Worm (Caenorhabditis elegans) whole organism, young adult: ENCODE measurements around the gene spo-11.

Experiments used
- B0019.2 ChIP-seq: fragments of 200-800 bp; sonication (Bioruptor generic); conservative IDR thresholded peaks from 2 replicates; pipeline ENCODE4 v1.3.6; 2022; ENCODE audit warnings: missing genetic modification reagents, missing genetic modification characterization, missing compliant biosample characterization
- B0336.3 ChIP-seq: fragments of 200-800 bp; sonication (Bioruptor generic); IDR thresholded peaks from 2 replicates; pipeline ENCODE4 v1.3.6; 2022; ENCODE audit warnings: missing genetic modification characterization, missing compliant biosample characterization
- D2030.7 ChIP-seq: fragments of 200-800 bp; sonication (Bioruptor generic); IDR thresholded peaks from 2 replicates; pipeline ENCODE4 v1.3.6; 2022; ENCODE audit warnings: missing genetic modification reagents, missing genetic modification characterization, missing compliant biosample characterization
- F23B12.7 ChIP-seq: sonication (generic microtip); optimal IDR thresholded peaks from 2 replicates; lab custom pipeline; 2017; ENCODE audit warnings: missing genetic modification characterization, mild to moderate bottlenecking, missing compliant biosample characterization, antibody characterized with exemption, moderate library complexity; ENCODE audit not compliant: insufficient read depth
- F37B4.10 ChIP-seq: fragments of 200-800 bp; sonication (Bioruptor generic); IDR thresholded peaks from 2 replicates; pipeline ENCODE4 v1.3.6; 2022; ENCODE audit warnings: missing genetic modification characterization, missing compliant biosample characterization
- F52B5.7 ChIP-seq: sonication (generic microtip); optimal IDR thresholded peaks from 2 replicates; lab custom pipeline; 2016; ENCODE audit warnings: mild to moderate bottlenecking, missing genetic modification characterization, missing compliant biosample characterization
- K11D2.4 ChIP-seq: fragments of 200-800 bp; sonication (Bioruptor generic); IDR thresholded peaks from 2 replicates; pipeline ENCODE4 v1.3.6; 2022; ENCODE audit warnings: missing genetic modification reagents, missing genetic modification characterization, missing compliant biosample characterization
- Y56A3A.18 ChIP-seq: fragments of 200-800 bp; sonication (Bioruptor generic); IDR thresholded peaks from 2 replicates; pipeline ENCODE4 v1.3.6; 2022; ENCODE audit warnings: missing genetic modification reagents, missing genetic modification characterization, missing compliant biosample characterization
- Y79H2A.3 ChIP-seq: fragments of 200-800 bp; sonication (Bioruptor generic); conservative IDR thresholded peaks from 2 replicates; pipeline ENCODE4 v1.3.6; 2022; ENCODE audit warnings: missing genetic modification reagents, missing genetic modification characterization, missing compliant biosample characterization
- ZK185.1 ChIP-seq: sonication (generic microtip); optimal IDR thresholded peaks from 2 replicates; lab custom pipeline; 2016; ENCODE audit warnings: mild to moderate bottlenecking, missing genetic modification characterization, missing compliant biosample characterization; ENCODE audit not compliant: poor library complexity, severe bottlenecking
- aptf-2 ChIP-seq: fragments of 200-800 bp; sonication (Bioruptor generic); conservative IDR thresholded peaks from 2 replicates; pipeline ENCODE4 v1.3.6; 2022; ENCODE audit warnings: missing genetic modification reagents, missing genetic modification characterization, missing compliant biosample characterization
- atf-7 ChIP-seq: sonication (generic microtip); optimal IDR thresholded peaks from 2 replicates; lab custom pipeline; 2017; ENCODE audit warnings: mild to moderate bottlenecking, missing genetic modification characterization, missing compliant biosample characterization
- athp-1 ChIP-seq: sonication (generic microtip); optimal IDR thresholded peaks from 2 replicates; lab custom pipeline; 2017; ENCODE audit warnings: mild to moderate bottlenecking, missing genetic modification characterization, missing compliant biosample characterization
- attf-6 ChIP-seq: fragments of 200-800 bp; sonication (Bioruptor generic); IDR thresholded peaks from 2 replicates; pipeline ENCODE4 v1.3.6; 2022; ENCODE audit warnings: missing genetic modification reagents, missing genetic modification characterization, missing compliant biosample characterization
- bed-2 ChIP-seq: fragments of 200-800 bp; sonication (Bioruptor generic); IDR thresholded peaks from 2 replicates; pipeline ENCODE4 v1.3.6; 2022; ENCODE audit warnings: missing genetic modification reagents, missing genetic modification characterization, missing compliant biosample characterization
- cebp-1 ChIP-seq, 2 experiments: fragments of 200-800 bp in 1 of 2; sonication (Bioruptor generic) in 1 of 2; sonication (generic microtip) in 1 of 2; IDR thresholded peaks in 1 of 2; optimal IDR thresholded peaks in 1 of 2; 2 replicates each; pipeline versions ENCODE4 v1.3.6 to Lab custom; 2017 to 2022; ENCODE audit warnings: missing compliant biosample characterization in 2 of 2, missing genetic modification characterization in 2 of 2, mild to moderate bottlenecking in 1 of 2, missing genetic modification reagents in 1 of 2, moderate library complexity in 1 of 2
- ceh-58 ChIP-seq: fragments of 200-800 bp; sonication (Bioruptor generic); IDR thresholded peaks from 2 replicates; pipeline ENCODE4 v1.3.6; 2022; ENCODE audit warnings: missing genetic modification characterization, missing compliant biosample characterization
- chd-7 ChIP-seq: sonication (generic microtip); optimal IDR thresholded peaks from 2 replicates; lab custom pipeline; 2016; ENCODE audit warnings: mild to moderate bottlenecking, missing genetic modification characterization, moderate library complexity, missing compliant biosample characterization
- dpl-1 ChIP-seq: fragments of 150-350 bp; optimal IDR thresholded peaks from 2 replicates; lab custom pipeline; 2014; ENCODE audit warnings: missing biosample characterization, missing genetic modification reagents, missing genetic modification characterization
- egl-18 ChIP-seq: fragments of 200-800 bp; sonication (Bioruptor generic); IDR thresholded peaks from 2 replicates; pipeline ENCODE4 v1.3.6; 2022; ENCODE audit warnings: missing genetic modification reagents, missing genetic modification characterization, missing compliant biosample characterization
- egrh-3 ChIP-seq: fragments of 200-800 bp; sonication (Bioruptor generic); IDR thresholded peaks from 2 replicates; pipeline ENCODE4 v1.3.6; 2022; ENCODE audit warnings: missing genetic modification reagents, missing genetic modification characterization, missing compliant biosample characterization
- ekl-4 ChIP-seq: fragments of 200-800 bp; sonication (Bioruptor generic); IDR thresholded peaks from 2 replicates; pipeline ENCODE4 v1.3.6; 2022; ENCODE audit warnings: missing genetic modification reagents, missing genetic modification characterization, missing compliant biosample characterization
- ets-4 ChIP-seq: fragments of 200-800 bp; sonication (Bioruptor generic); optimal IDR thresholded peaks from 2 replicates; lab custom pipeline; 2018; ENCODE audit warnings: mild to moderate bottlenecking, missing genetic modification characterization, missing compliant biosample characterization
- hlh-26 ChIP-seq: fragments of 200-800 bp; sonication (Bioruptor generic); conservative IDR thresholded peaks from 2 replicates; pipeline ENCODE4 v1.3.6; 2022; ENCODE audit warnings: missing genetic modification reagents, missing genetic modification characterization, missing compliant biosample characterization
- hmg-1.2 ChIP-seq: fragments of 200-800 bp; sonication (Bioruptor generic); IDR thresholded peaks from 2 replicates; pipeline ENCODE4 v1.3.6; 2022; ENCODE audit warnings: missing genetic modification reagents, missing genetic modification characterization, missing compliant biosample characterization
- hmg-20 ChIP-seq: fragments of 200-800 bp; sonication (Bioruptor generic); IDR thresholded peaks from 2 replicates; pipeline ENCODE4 v1.3.6; 2022; ENCODE audit warnings: missing genetic modification reagents, missing genetic modification characterization, missing compliant biosample characterization
- lin-26 ChIP-seq: fragments of 200-800 bp; sonication (Bioruptor generic); IDR thresholded peaks from 2 replicates; pipeline ENCODE4 v1.3.6; 2022; ENCODE audit warnings: missing genetic modification reagents, missing genetic modification characterization, missing compliant biosample characterization
- lin-40 ChIP-seq: sonication (generic microtip); optimal IDR thresholded peaks from 2 replicates; lab custom pipeline; 2016; ENCODE audit warnings: missing genetic modification characterization, mild to moderate bottlenecking, missing compliant biosample characterization, missing genotype, missing genetic modification reagents
- lin-54 ChIP-seq: fragments of 200-800 bp; sonication (Bioruptor generic); optimal IDR thresholded peaks from 2 replicates; lab custom pipeline; 2018; ENCODE audit warnings: mild to moderate bottlenecking, missing genetic modification characterization, missing compliant biosample characterization
- lir-1 ChIP-seq: fragments of 200-800 bp; sonication (Bioruptor generic); conservative IDR thresholded peaks from 2 replicates; pipeline ENCODE4 v1.3.6; 2022; ENCODE audit warnings: missing genetic modification reagents, missing genetic modification characterization, missing compliant biosample characterization
- madf-3 ChIP-seq: fragments of 200-800 bp; sonication (Bioruptor generic); IDR thresholded peaks from 2 replicates; pipeline ENCODE4 v1.3.6; 2022; ENCODE audit warnings: missing genetic modification reagents, missing genetic modification characterization, missing compliant biosample characterization
- mcd-1 ChIP-seq: fragments of 200-800 bp; sonication (Bioruptor generic); IDR thresholded peaks from 2 replicates; pipeline ENCODE4 v1.3.6; 2022; ENCODE audit warnings: missing genetic modification reagents, missing genetic modification characterization, missing compliant biosample characterization
- nfya-2 ChIP-seq: fragments of 200-800 bp; sonication (Bioruptor generic); IDR thresholded peaks from 2 replicates; pipeline ENCODE4 v1.3.6; 2022; ENCODE audit warnings: missing genetic modification reagents, missing genetic modification characterization, missing compliant biosample characterization
- nhr-120 ChIP-seq: fragments of 200-800 bp; sonication (Bioruptor generic); IDR thresholded peaks from 2 replicates; pipeline ENCODE4 v1.3.6; 2022; ENCODE audit warnings: missing genetic modification characterization, missing compliant biosample characterization
- nhr-179 ChIP-seq: sonication (generic microtip); optimal IDR thresholded peaks from 2 replicates; lab custom pipeline; 2016; ENCODE audit warnings: mild to moderate bottlenecking, missing genetic modification characterization, missing compliant biosample characterization
- nhr-27 ChIP-seq: fragments of 200-800 bp; sonication (Bioruptor generic); optimal IDR thresholded peaks from 2 replicates; lab custom pipeline; 2018; ENCODE audit warnings: mild to moderate bottlenecking, missing genetic modification characterization, moderate library complexity, missing compliant biosample characterization
- nhr-90 ChIP-seq: sonication (generic microtip); optimal IDR thresholded peaks from 2 replicates; lab custom pipeline; 2016; ENCODE audit warnings: missing genotype, mild to moderate bottlenecking, missing genetic modification characterization, missing compliant biosample characterization
- rec-8 ChIP-seq, 2 experiments: sonication (generic microtip); optimal IDR thresholded peaks; 2 replicates each; lab custom pipeline; 2016; ENCODE audit warnings: mild to moderate bottlenecking in 2 of 2, missing genetic modification characterization in 2 of 2, missing genetic modification reagents in 2 of 2, missing genotype in 2 of 2, missing biosample characterization in 1 of 2, missing compliant biosample characterization in 1 of 2, moderate library complexity in 1 of 2
- rpc-1 ChIP-seq, 2 experiments: fragments of 150-350 bp in 1 of 2; sonication (generic microtip) in 1 of 2; optimal IDR thresholded peaks; 2 replicates each; lab custom pipeline; 2014 to 2018; ENCODE audit warnings: missing biosample characterization in 1 of 2, missing genetic modification characterization in 1 of 2, missing genetic modification reagents in 1 of 2, missing genotype in 1 of 2
- somi-1 ChIP-seq: fragments of 200-800 bp; sonication (Bioruptor generic); optimal IDR thresholded peaks from 2 replicates; lab custom pipeline; 2018; ENCODE audit warnings: mild to moderate bottlenecking, missing genetic modification characterization, missing compliant biosample characterization
- sptf-2 ChIP-seq: fragments of 200-800 bp; sonication (Bioruptor generic); optimal IDR thresholded peaks from 2 replicates; lab custom pipeline; 2018; ENCODE audit warnings: mild to moderate bottlenecking, missing genetic modification characterization, missing compliant biosample characterization
- tbp1 ChIP-seq: fragments of 200-800 bp; sonication (Bioruptor generic); optimal IDR thresholded peaks from 2 replicates; lab custom pipeline; 2018; ENCODE audit warnings: mild to moderate bottlenecking, missing genetic modification characterization, missing compliant biosample characterization
- tbx-9 ChIP-seq: sonication (generic microtip); optimal IDR thresholded peaks from 2 replicates; lab custom pipeline; 2016; ENCODE audit warnings: borderline replicate concordance, missing genetic modification characterization, inconsistent platforms, missing compliant biosample characterization
- unc-130 ChIP-seq: sonication (generic microtip); optimal IDR thresholded peaks from 2 replicates; lab custom pipeline; 2016; ENCODE audit warnings: missing genetic modification reagents, missing genetic modification characterization, missing compliant biosample characterization
- xnd-1 ChIP-seq: sonication (generic microtip); optimal IDR thresholded peaks from 2 replicates; lab custom pipeline; 2016; ENCODE audit warnings: missing genotype, missing genetic modification reagents, missing genetic modification characterization, missing compliant biosample characterization
- zfh-2 ChIP-seq: fragments of 200-800 bp; sonication (Bioruptor generic); conservative IDR thresholded peaks from 2 replicates; pipeline ENCODE4 v1.3.6; 2022; ENCODE audit warnings: missing genetic modification reagents, missing genetic modification characterization, missing compliant biosample characterization
- zim-3 ChIP-seq: sonication (generic microtip); optimal IDR thresholded peaks from 2 replicates; lab custom pipeline; 2017; ENCODE audit warnings: mild to moderate bottlenecking, missing genetic modification characterization, moderate library complexity, missing compliant biosample characterization

The spo-11 gene

DNA sequence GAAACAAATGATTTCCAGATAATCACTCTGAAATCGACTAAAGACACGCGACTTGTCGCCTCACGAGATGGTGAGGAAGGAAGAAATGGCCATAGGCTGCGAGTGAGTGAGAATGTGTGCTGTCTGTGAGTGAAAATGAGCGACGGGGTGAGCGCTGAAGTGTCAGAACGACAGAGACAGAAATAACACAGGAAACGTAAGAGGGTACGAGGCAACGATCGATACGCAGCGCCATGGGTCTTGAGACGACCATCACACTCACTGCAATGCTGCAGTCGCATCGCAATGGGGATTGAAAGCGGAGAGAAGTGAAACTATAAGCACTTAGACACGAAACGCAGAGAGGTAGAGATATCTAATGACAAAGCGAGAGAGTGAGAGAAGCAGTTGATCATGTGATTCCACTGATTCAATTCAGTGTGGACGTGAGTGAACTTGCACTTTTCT, 41.9 kb downstream of the spo-11 start (continued):
- TF ChIP-seq chd-7 (tag; lab: Kevin White, UChicago) = peak; percentile 90
- TF ChIP-seq Y79H2A.3 (GFP tag; lab: Robert Waterston, UW) = no peak; the same call in 1 of the 2 replicates
- 0 out of 2 replicates have a peak, but pooled peaks have one; percentile 16 for TF ChIP-seq hmg-20
- TF ChIP-seq madf-3 (GFP tag; lab: Robert Waterston, UW) = 0 out of 2 replicates have a peak, but pooled peaks have one; percentile 69
- peak; percentile 44 for TF ChIP-seq zim-3 (tag; lab: Kevin White, UChicago)
- TF ChIP-seq egl-18 (GFP tag; lab: Robert Waterston, UW) = peak; percentile 78; the same call in 1 of the 2 replicates
- peak; percentile 74 for TF ChIP-seq nhr-90 (tag; lab: Kevin White, UChicago)
- TF ChIP-seq somi-1 (GFP tag; lab: Kevin White, UChicago) = peak; percentile 74
- TF ChIP-seq nhr-179 = no peak
- peak; percentile 91 for TF ChIP-seq ZK185.1
- TF ChIP-seq D2030.7 (GFP tag; lab: Robert Waterston, UW) = no peak
- peak; percentile 86; the same call in 1 of the 2 replicates for TF ChIP-seq K11D2.4 (GFP tag; lab: Robert Waterston, UW)
- TF ChIP-seq Y56A3A.18 (GFP tag; lab: Robert Waterston, UW) = no peak
- TF ChIP-seq hlh-26 (GFP tag; lab: Robert Waterston, UW) = no peak
- TF ChIP-seq athp-1 (tag; lab: Kevin White, UChicago) = peak; percentile 85
- peak; percentile 65 for TF ChIP-seq tbp1 (GFP tag; lab: Kevin White, UChicago)
- TF ChIP-seq lir-1 (GFP tag; lab: Robert Waterston, UW) = peak; percentile 97
- TF ChIP-seq ets-4 = peak; percentile 73
- no peak for TF ChIP-seq egrh-3 (GFP tag; lab: Robert Waterston, UW)
- TF ChIP-seq lin-40 (tag; lab: Kevin White, UChicago) = peak; percentile 93
- peak; percentile 13; the same call in 1 of the 2 replicates for TF ChIP-seq attf-6
- peak; percentile 82 for TF ChIP-seq mcd-1 (GFP tag; lab: Robert Waterston, UW)
- no peak for TF ChIP-seq nhr-27 (tag; lab: Kevin White, UChicago)
- peak in 1 of 2 experiments; percentile 7 for TF ChIP-seq rec-8 (tag; optimal IDR thresholded peaks at IDR 0.05; lab: Kevin White, UChicago)
- TF ChIP-seq B0019.2 (GFP tag; lab: Robert Waterston, UW) = no peak
- peak; percentile 89 for TF ChIP-seq B0336.3 (GFP tag; lab: Robert Waterston, UW)
- TF ChIP-seq cebp-1 (GFP tag; IDR thresholded peaks at IDR 0.05; lab: Robert Waterston, UW) = 0 out of 2 replicates have a peak, but pooled peaks have one; percentile 56
- peak; percentile 92 for TF ChIP-seq cebp-1 (tag; optimal IDR thresholded peaks at IDR 0.05; lab: Kevin White, UChicago)
- TF ChIP-seq hmg-1.2 (GFP tag; lab: Robert Waterston, UW) = peak; percentile 94
- peak; percentile 95 for TF ChIP-seq zfh-2 (GFP tag; lab: Robert Waterston, UW)
- TF ChIP-seq bed-2 (GFP tag; lab: Robert Waterston, UW) = peak; percentile 30; the same call in 1 of the 2 replicates
- TF ChIP-seq unc-130 (GFP tag; lab: Kevin White, UChicago) = no peak
- TF ChIP-seq ceh-58 = no peak
- TF ChIP-seq xnd-1 (tag; lab: Kevin White, UChicago) = no peak
- TF ChIP-seq nfya-2 (GFP tag; lab: Robert Waterston, UW) = no peak
- TF ChIP-seq F23B12.7 (tag; lab: Kevin White, UChicago) = peak; percentile 27
- no peak for TF ChIP-seq nhr-120 (GFP tag; lab: Robert Waterston, UW)
- TF ChIP-seq tbx-9 (tag; lab: Kevin White, UChicago) = no peak
- no peak for TF ChIP-seq aptf-2 (GFP tag; lab: Robert Waterston, UW)
- no peak for TF ChIP-seq rpc-1 (optimal IDR thresholded peaks at IDR 0.05; lab: Kevin White, UChicago)
- TF ChIP-seq rpc-1 (tag; optimal IDR thresholded peaks at IDR 0.05; lab: Kevin White, UChicago) = no peak
- TF ChIP-seq atf-7 (tag; lab: Kevin White, UChicago) = peak; percentile 87
- peak; percentile 69; the same call in 1 of the 2 replicates for TF ChIP-seq lin-26
- no peak for TF ChIP-seq F37B4.10 (GFP tag; lab: Robert Waterston, UW)
- peak; percentile 57 for TF ChIP-seq lin-54
- peak; percentile 11 for TF ChIP-seq F52B5.7 (tag; lab: Kevin White, UChicago)
- peak; percentile 74 for TF ChIP-seq ekl-4 (GFP tag; lab: Robert Waterston, UW)
- no peak for TF ChIP-seq sptf-2 (GFP tag; lab: Kevin White, UChicago)
- TF ChIP-seq dpl-1 (GFP tag; lab: Kevin White, UChicago) = no peak
